Worm (Caenorhabditis elegans) whole organism, young adult: ENCODE measurements around the gene C32B5.7.
"Not testable (repeated sequence)": the region's sequence is repeated elsewhere in the genome, so short reads cannot be mapped to it uniquely, and the experiment has no call there.

Experiments
- hmg-20 ChIP-seq: fragments of 200-800 bp; sonication (Bioruptor generic); IDR thresholded peaks from 2 replicates; pipeline ENCODE4 v1.3.6; 2022; ENCODE audit warnings: missing genetic modification reagents, missing genetic modification characterization, missing compliant biosample characterization
- pha-4 ChIP-seq: fragments of 150-350 bp; sonication (generic microtip); optimal IDR thresholded peaks from 2 replicates; lab custom pipeline; 2014; ENCODE audit warnings: missing biosample characterization, missing genetic modification reagents, missing genetic modification characterization
- sea-2 ChIP-seq: fragments of 200-800 bp; sonication (Bioruptor generic); IDR thresholded peaks from 2 replicates; pipeline ENCODE4 v1.3.6; 2022; ENCODE audit warnings: missing genetic modification characterization, missing compliant biosample characterization

C32B5.7 gene

ce11 chrII:1006375-1006774, 46.0 kb downstream of the C32B5.7 start, which contains the start of gene F45D11.14:
TSS of gene F45D11.14 (minus strand) at chrII:1006475.
- TF ChIP-seq pha-4, hmg-20, sea-2: not testable (repeated sequence)
